Worm (Caenorhabditis elegans) whole organism, L2 larva: Measurements from ENCODE around the gene nol-56.

Source experiments
- C34F6.9 ChIP-seq: fragments of 150-350 bp; optimal IDR thresholded peaks from 2 replicates; lab custom pipeline; 2014; ENCODE audit warnings: missing biosample characterization, missing genetic modification characterization
- F13H6.1 ChIP-seq: sonication (generic microtip); optimal IDR thresholded peaks from 2 replicates; lab custom pipeline; 2016; ENCODE audit warnings: missing genetic modification characterization, missing compliant biosample characterization
- R02D3.7 ChIP-seq: fragments of 150-350 bp; optimal IDR thresholded peaks from 2 replicates; lab custom pipeline; 2014; ENCODE audit warnings: missing biosample characterization, missing genetic modification characterization
- Y55F3AM.14 ChIP-seq: fragments of 200-800 bp; sonication (Bioruptor generic); optimal IDR thresholded peaks from 2 replicates; lab custom pipeline; 2018; ENCODE audit warnings: mild to moderate bottlenecking, missing genetic modification characterization, missing compliant biosample characterization
- ZK546.5 ChIP-seq: sonication (generic microtip); optimal IDR thresholded peaks from 2 replicates; lab custom pipeline; 2017; ENCODE audit warnings: missing biosample characterization, missing genetic modification characterization
- alr-1 ChIP-seq: fragments of 150-350 bp; optimal IDR thresholded peaks from 2 replicates; lab custom pipeline; 2014; ENCODE audit warnings: missing biosample characterization, missing genetic modification characterization
- aly-2 ChIP-seq: fragments of 150-350 bp; optimal IDR thresholded peaks from 2 replicates; lab custom pipeline; 2014; ENCODE audit warnings: missing biosample characterization, missing genetic modification characterization
- ama-1 ChIP-seq: fragments of 150-350 bp; optimal IDR thresholded peaks from 2 replicates; lab custom pipeline; 2018; ENCODE audit warnings: inconsistent platforms
- blmp-1 ChIP-seq: sonication (generic microtip); optimal IDR thresholded peaks from 2 replicates; lab custom pipeline; 2017; ENCODE audit warnings: missing genetic modification characterization, mild to moderate bottlenecking, missing compliant biosample characterization, antibody characterized with exemption, moderate library complexity; ENCODE audit not compliant: insufficient read depth
- ceh-16 ChIP-seq: fragments of 150-350 bp; optimal IDR thresholded peaks from 2 replicates; lab custom pipeline; 2014; ENCODE audit warnings: missing biosample characterization, missing genetic modification characterization
- ceh-82 ChIP-seq: fragments of 150-350 bp; optimal IDR thresholded peaks from 2 replicates; lab custom pipeline; 2014; ENCODE audit warnings: missing biosample characterization, missing genetic modification characterization
- crh-2 ChIP-seq: sonication (generic microtip); optimal IDR thresholded peaks from 2 replicates; lab custom pipeline; 2017; ENCODE audit warnings: missing biosample characterization, missing genetic modification characterization
- dmd-4 ChIP-seq: sonication (generic microtip); optimal IDR thresholded peaks from 2 replicates; lab custom pipeline; 2017; ENCODE audit warnings: missing biosample characterization, missing genetic modification characterization
- egl-27 ChIP-seq: sonication (generic microtip); optimal IDR thresholded peaks from 3 replicates; lab custom pipeline; 2017; ENCODE audit warnings: missing biosample characterization, missing genetic modification reagents, missing genetic modification characterization
- elt-1 ChIP-seq: fragments of 150-350 bp; optimal IDR thresholded peaks from 2 replicates; lab custom pipeline; 2014; ENCODE audit warnings: missing biosample characterization, missing genetic modification characterization
- elt-3 ChIP-seq: sonication (generic microtip); optimal IDR thresholded peaks from 2 replicates; lab custom pipeline; 2017; ENCODE audit warnings: missing biosample characterization, missing genetic modification characterization
- fos-1 ChIP-seq: fragments of 150-350 bp; optimal IDR thresholded peaks from 2 replicates; lab custom pipeline; 2014; ENCODE audit warnings: missing biosample characterization, missing genetic modification characterization
- gmeb-1 ChIP-seq: fragments of 150-350 bp; optimal IDR thresholded peaks from 2 replicates; lab custom pipeline; 2014; ENCODE audit warnings: missing biosample characterization, missing genetic modification characterization
- lin-11 ChIP-seq: fragments of 150-350 bp; sonication (generic microtip); optimal IDR thresholded peaks from 2 replicates; lab custom pipeline; 2014; ENCODE audit warnings: missing biosample characterization, missing genetic modification characterization, inconsistent platforms, mixed read lengths
- lin-13 ChIP-seq: fragments of 150-350 bp; optimal IDR thresholded peaks from 2 replicates; lab custom pipeline; 2014; ENCODE audit warnings: missing biosample characterization, missing genetic modification reagents, missing genetic modification characterization
- lin-39 ChIP-seq: fragments of 150-350 bp; optimal IDR thresholded peaks from 2 replicates; lab custom pipeline; 2014; ENCODE audit warnings: missing biosample characterization, missing genetic modification reagents, missing genetic modification characterization
- lsy-2 ChIP-seq, 2 experiments: fragments of 150-350 bp in 1 of 2; sonication (generic microtip) in 1 of 2; optimal IDR thresholded peaks; 2 replicates each; lab custom pipeline; 2014 to 2017; ENCODE audit warnings: missing biosample characterization in 2 of 2, missing genetic modification characterization in 2 of 2
- mab-5 ChIP-seq: fragments of 150-350 bp; optimal IDR thresholded peaks from 2 replicates; lab custom pipeline; 2014; ENCODE audit warnings: missing biosample characterization, missing genetic modification characterization
- mbf-1 ChIP-seq: sonication (generic microtip); optimal IDR thresholded peaks from 2 replicates; lab custom pipeline; 2017; ENCODE audit warnings: missing biosample characterization, missing genetic modification characterization
- mdl-1 ChIP-seq, 2 experiments: fragments of 150-350 bp in 1 of 2; sonication (generic microtip) in 1 of 2; optimal IDR thresholded peaks; 2 replicates each; lab custom pipeline; 2017; ENCODE audit warnings: missing biosample characterization in 2 of 2, missing genetic modification characterization in 2 of 2
- nhr-10 ChIP-seq: sonication (generic microtip); optimal IDR thresholded peaks from 2 replicates; lab custom pipeline; 2017; ENCODE audit warnings: missing biosample characterization, missing genetic modification characterization
- nhr-11 ChIP-seq: fragments of 150-350 bp; optimal IDR thresholded peaks from 2 replicates; lab custom pipeline; 2014; ENCODE audit warnings: missing biosample characterization, missing genetic modification characterization
- nhr-12 ChIP-seq: fragments of 150-350 bp; optimal IDR thresholded peaks from 2 replicates; lab custom pipeline; 2014; ENCODE audit warnings: missing biosample characterization, missing genetic modification characterization
- nhr-129 ChIP-seq: fragments of 150-350 bp; optimal IDR thresholded peaks from 2 replicates; lab custom pipeline; 2014; ENCODE audit warnings: missing biosample characterization, missing genetic modification characterization
- nhr-21 ChIP-seq: fragments of 150-350 bp; optimal IDR thresholded peaks from 2 replicates; lab custom pipeline; 2014; ENCODE audit warnings: missing biosample characterization, missing genetic modification characterization
- nhr-23 ChIP-seq: fragments of 150-350 bp; optimal IDR thresholded peaks from 2 replicates; lab custom pipeline; 2014; ENCODE audit warnings: missing biosample characterization, missing genetic modification reagents, missing genetic modification characterization
- nhr-237 ChIP-seq: fragments of 150-350 bp; optimal IDR thresholded peaks from 2 replicates; lab custom pipeline; 2014; ENCODE audit warnings: missing biosample characterization, missing genetic modification characterization
- nhr-25 ChIP-seq: fragments of 150-350 bp; sonication (generic microtip); optimal IDR thresholded peaks from 3 replicates; lab custom pipeline; 2014; ENCODE audit warnings: missing biosample characterization, missing genetic modification characterization
- nhr-6 ChIP-seq: fragments of 150-350 bp; optimal IDR thresholded peaks from 2 replicates; lab custom pipeline; 2014; ENCODE audit warnings: missing biosample characterization, missing genetic modification characterization
- nhr-77 ChIP-seq: fragments of 150-350 bp; optimal IDR thresholded peaks from 2 replicates; lab custom pipeline; 2014; ENCODE audit warnings: missing biosample characterization, missing genetic modification characterization
- peb-1 ChIP-seq: fragments of 150-350 bp; optimal IDR thresholded peaks from 2 replicates; lab custom pipeline; 2014; ENCODE audit warnings: missing biosample characterization, missing genetic modification characterization
- sem-4 ChIP-seq: fragments of 150-350 bp; optimal IDR thresholded peaks from 2 replicates; lab custom pipeline; 2014; ENCODE audit warnings: missing biosample characterization, missing genetic modification reagents, missing genetic modification characterization
- skn-1 ChIP-seq: sonication (generic microtip); optimal IDR thresholded peaks from 2 replicates; lab custom pipeline; 2017; ENCODE audit warnings: missing biosample characterization, missing genetic modification characterization
- sma-3 ChIP-seq: sonication (generic microtip); optimal IDR thresholded peaks from 2 replicates; lab custom pipeline; 2016; ENCODE audit warnings: missing genetic modification reagents, missing genetic modification characterization, missing compliant biosample characterization
- sma-9 ChIP-seq, 2 experiments: fragments of 150-350 bp in 1 of 2; sonication (generic microtip) in 1 of 2; optimal IDR thresholded peaks; 2 replicates each; lab custom pipeline; 2014 to 2016; ENCODE audit warnings: missing genetic modification characterization in 2 of 2, mild to moderate bottlenecking in 1 of 2, missing biosample characterization in 1 of 2, missing compliant biosample characterization in 1 of 2, missing genetic modification reagents in 1 of 2, moderate library complexity in 1 of 2
- snpc-4 ChIP-seq: fragments of 150-350 bp; optimal IDR thresholded peaks from 2 replicates; lab custom pipeline; 2014; ENCODE audit warnings: missing biosample characterization, missing genetic modification characterization
- unc-39 ChIP-seq: fragments of 150-350 bp; optimal IDR thresholded peaks from 2 replicates; lab custom pipeline; 2014; ENCODE audit warnings: missing biosample characterization, missing genetic modification characterization
- unc-55 ChIP-seq: fragments of 150-350 bp; sonication (generic microtip); optimal IDR thresholded peaks from 3 replicates; lab custom pipeline; 2014; ENCODE audit warnings: missing biosample characterization, missing genetic modification reagents, missing genetic modification characterization
- unc-62 ChIP-seq: fragments of 150-350 bp; optimal IDR thresholded peaks from 2 replicates; lab custom pipeline; 2014; ENCODE audit warnings: missing biosample characterization, missing genetic modification reagents, missing genetic modification characterization
- zag-1 ChIP-seq: fragments of 150-350 bp; optimal IDR thresholded peaks from 2 replicates; lab custom pipeline; 2014; ENCODE audit warnings: missing biosample characterization, missing genetic modification characterization
- ztf-1 ChIP-seq: fragments of 200-800 bp; sonication (Bioruptor generic); conservative IDR thresholded peaks from 2 replicates; pipeline ENCODE4 v1.3.6; 2022; ENCODE audit warnings: missing genetic modification characterization, missing compliant biosample characterization
- ztf-11 ChIP-seq: sonication (generic microtip); optimal IDR thresholded peaks from 2 replicates; lab custom pipeline; 2017; ENCODE audit warnings: missing biosample characterization, missing genetic modification characterization
- ztf-4 ChIP-seq: fragments of 150-350 bp; optimal IDR thresholded peaks from 2 replicates; lab custom pipeline; 2014; ENCODE audit warnings: missing biosample characterization, missing genetic modification characterization

nol-56 gene

DNA sequence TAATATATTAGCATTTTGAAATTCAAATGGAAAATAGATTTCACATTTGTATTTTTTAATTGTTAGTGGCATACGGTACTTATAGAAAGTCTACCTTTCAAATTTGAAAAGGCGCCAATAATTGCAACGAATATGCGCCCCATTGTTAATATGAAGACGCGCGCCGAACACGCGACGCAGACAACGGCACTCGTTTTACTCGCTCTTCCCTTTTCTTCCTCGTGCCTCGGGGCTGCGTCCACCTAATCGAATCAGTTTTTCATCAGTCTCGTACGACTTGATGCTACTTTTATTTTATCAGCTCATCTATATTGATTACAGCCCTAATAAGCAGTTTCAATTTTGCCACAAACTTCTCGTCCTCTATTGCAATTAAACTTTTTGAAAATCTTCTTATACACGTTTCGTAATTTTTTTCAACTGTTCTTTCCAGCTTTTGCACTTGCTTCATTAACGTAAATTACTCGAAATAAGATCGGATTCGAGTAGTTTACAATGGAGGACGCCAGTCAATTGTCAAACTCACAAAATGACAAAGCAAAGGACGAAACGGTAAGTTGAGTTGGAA lies 9.1 kb upstream of the nol-56 start, which contains the start of gene cash-1:
cash-1 (plus strand) TSS at position 432 of the 568 bp plus-strand sequence.
- TF ChIP-seq snpc-4 (tag; lab: Kevin White, UChicago) (peak; percentile 45), fos-1 (tag; lab: Kevin White, UChicago) (peak; percentile 59), dmd-4 (tag; lab: Kevin White, UChicago) (no peak), gmeb-1 (peak; percentile 78), F13H6.1 (tag; lab: Kevin White, UChicago) (peak; percentile 24), lin-39 (tag; lab: Kevin White, UChicago) (no peak), blmp-1 (tag; lab: Kevin White, UChicago) (peak; percentile 7), ZK546.5 (tag; lab: Kevin White, UChicago) (no peak), nhr-11 (no peak), lsy-2 (tag; optimal IDR thresholded peaks at IDR 0.05; lab: Kevin White, UChicago) (peak in 1 of 2 experiments; percentile 74), alr-1 (no peak), nhr-12 (tag; lab: Kevin White, UChicago) (no peak), sma-9 (GFP tag; optimal IDR thresholded peaks at IDR 0.05; lab: Kevin White, UChicago) (peak; percentile 58), sma-9 (tag; optimal IDR thresholded peaks at IDR 0.05; lab: Kevin White, UChicago) (no peak), unc-62 (GFP tag; lab: Kevin White, UChicago) (no peak), ztf-1 (GFP tag; lab: Robert Waterston, UW) (no peak), nhr-77 (no peak), unc-55 (GFP tag; lab: Kevin White, UChicago) (no peak), nhr-129 (tag; lab: Kevin White, UChicago) (peak; percentile 71), skn-1 (tag; lab: Kevin White, UChicago) (no peak), lin-13 (GFP tag; lab: Kevin White, UChicago) (peak; percentile 72), lin-11 (tag; lab: Kevin White, UChicago) (peak; percentile 7), nhr-23 (no peak), nhr-6 (tag; lab: Kevin White, UChicago) (no peak), crh-2 (tag; lab: Kevin White, UChicago) (peak; percentile 75), zag-1 (tag; lab: Kevin White, UChicago) (no peak), egl-27 (tag; lab: Kevin White, UChicago) (no peak), R02D3.7 (no peak), ceh-16 (no peak), nhr-25 (tag; lab: Kevin White, UChicago) (peak; percentile 46), peb-1 (tag; lab: Kevin White, UChicago) (no peak), mbf-1 (tag; lab: Kevin White, UChicago) (no peak), sma-3 (peak; percentile 57), ztf-11 (no peak), elt-1 (tag; lab: Kevin White, UChicago) (no peak), nhr-10 (tag; lab: Kevin White, UChicago) (no peak), mab-5 (no peak), sem-4 (tag; lab: Kevin White, UChicago) (peak; percentile 48), C34F6.9 (peak; percentile 66), ama-1 (lab: Kevin White, UChicago) (no peak), nhr-21 (peak; percentile 6), aly-2 (tag; lab: Kevin White, UChicago) (no peak), ceh-82 (tag; lab: Kevin White, UChicago) (no peak), mdl-1 (tag; optimal IDR thresholded peaks at IDR 0.05; lab: Kevin White, UChicago) (peak in 1 of 2 experiments; percentile 45), ztf-4 (tag; lab: Kevin White, UChicago) (no peak), elt-3 (tag; lab: Kevin White, UChicago) (no peak), Y55F3AM.14 (GFP tag; lab: Kevin White, UChicago) (no peak), nhr-237 (no peak), unc-39 (no peak)
- TF ChIP-seq, all 48 proteins: peak for 17
